Worm (Caenorhabditis elegans) whole organism, L4 larva: ENCODE data around the gene haf-7.

Source experiments
- attf-4 ChIP-seq: sonication (generic microtip); optimal IDR thresholded peaks from 3 replicates; lab custom pipeline; 2017; ENCODE audit warnings: missing biosample characterization, missing genetic modification characterization
- dpl-1 ChIP-seq: fragments of 150-350 bp; optimal IDR thresholded peaks from 2 replicates; lab custom pipeline; 2014; ENCODE audit warnings: missing biosample characterization, missing genetic modification reagents, missing genetic modification characterization
- nhr-28 ChIP-seq: fragments of 150-350 bp; optimal IDR thresholded peaks from 2 replicates; lab custom pipeline; 2014; ENCODE audit warnings: missing biosample characterization, missing genetic modification characterization
- nhr-76 ChIP-seq: fragments of 150-350 bp; optimal IDR thresholded peaks from 2 replicates; lab custom pipeline; 2014; ENCODE audit warnings: missing biosample characterization, missing genetic modification characterization
- nhr-77 ChIP-seq: fragments of 150-350 bp; optimal IDR thresholded peaks from 2 replicates; lab custom pipeline; 2014; ENCODE audit warnings: missing biosample characterization, missing genetic modification characterization
- pqm-1 ChIP-seq: sonication (generic microtip); optimal IDR thresholded peaks from 2 replicates; lab custom pipeline; 2017; ENCODE audit warnings: missing biosample characterization, missing genetic modification characterization
- spr-1 ChIP-seq: sonication (generic microtip); optimal IDR thresholded peaks from 2 replicates; lab custom pipeline; 2016; ENCODE audit warnings: mild to moderate bottlenecking, missing genetic modification characterization, missing compliant biosample characterization

ce11 chrV:14788462-14788861 lies 15.4 kb downstream of the haf-7 start:
- no peak for TF ChIP-seq attf-4 (tag; lab: Kevin White, UChicago)
- no peak for TF ChIP-seq nhr-77 (tag; lab: Kevin White, UChicago)
- TF ChIP-seq dpl-1, result no peak
- no peak for TF ChIP-seq pqm-1 (tag; lab: Kevin White, UChicago)
- TF ChIP-seq spr-1 (tag; lab: Kevin White, UChicago), result no peak
- peak; percentile 4 for TF ChIP-seq nhr-28 (tag; lab: Kevin White, UChicago)
- TF ChIP-seq nhr-76 (tag; lab: Kevin White, UChicago), result no peak
